Fruit fly (Drosophila melanogaster): ENCODE measurements around the gene TfIIA-S-2.

TfIIA-S-2 gene

DNA sequence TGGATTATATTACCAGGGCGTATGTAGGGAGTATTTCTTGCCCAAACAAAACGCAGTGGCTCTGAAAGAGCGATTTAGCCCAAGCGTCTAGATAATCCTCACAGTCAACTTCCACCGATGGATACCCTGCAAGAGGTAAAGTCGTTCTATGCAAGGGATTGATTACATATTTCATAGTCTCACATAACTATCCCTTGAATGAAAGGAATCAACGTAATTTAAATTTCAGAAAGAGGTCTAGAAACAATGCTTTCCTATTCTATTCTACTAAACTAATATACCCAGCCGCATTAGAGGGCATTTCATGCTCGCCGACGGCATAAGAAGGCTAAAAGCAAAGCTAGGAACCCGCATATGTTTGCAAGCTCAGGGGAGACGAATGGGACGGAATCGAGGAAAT lies 44.6 kb downstream of the TfIIA-S-2 start (continued):
- TF ChIP-seq mam (GFP tag; optimal IDR thresholded peaks at IDR 0.05) (peak; percentile 30), H2.0 (GFP tag; IDR thresholded peaks at IDR 0.05) (no peak), dimm (GFP tag; IDR thresholded peaks at IDR 0.05) (no peak), CG2889 (GFP tag; IDR thresholded peaks at IDR 0.05) (no peak), Mes4 (GFP tag; optimal IDR thresholded peaks at IDR 0.05) (no peak), fd96Cb (tag; optimal IDR thresholded peaks at IDR 0.05) (peak; percentile 16), inv (GFP tag; IDR thresholded peaks at IDR 0.05; ENCODE audit: partially characterized antibody) (no peak), klu (GFP tag; IDR thresholded peaks at IDR 0.05) (no peak), TFAM (GFP tag; optimal IDR thresholded peaks at IDR 0.05) (no peak), fd64A (GFP tag; optimal IDR thresholded peaks at IDR 0.05) (no peak), Eip74EF (GFP tag; optimal IDR thresholded peaks at IDR 0.05) (no peak), odd (GFP tag; optimal IDR thresholded peaks at IDR 0.05) (no peak), CG2120 (GFP tag; optimal IDR thresholded peaks at IDR 0.05) (peak; percentile 67), ATbp (GFP tag; optimal IDR thresholded peaks at IDR 0.05) (no peak), Jarid2 (GFP tag; optimal IDR thresholded peaks at IDR 0.05) (no peak), chn (GFP tag; optimal IDR thresholded peaks at IDR 0.05) (no peak), CG2712 (tag; optimal IDR thresholded peaks at IDR 0.05) (peak; percentile 27), MTF-1 (GFP tag; optimal IDR thresholded peaks at IDR 0.05; ENCODE audit: borderline replicate concordance) (no peak), Chrac-16 (GFP tag; optimal IDR thresholded peaks at IDR 0.05) (no peak), CG11560 (tag; IDR thresholded peaks at IDR 0.05) (no peak), hb (GFP tag; IDR thresholded peaks at IDR 0.05; ENCODE audit: partially characterized antibody) (no peak), amos (GFP tag; IDR thresholded peaks at IDR 0.05; ENCODE audit: partially characterized antibody) (no peak), NC2β (GFP tag; optimal IDR thresholded peaks at IDR 0.05) (no peak), hbn (GFP tag; IDR thresholded peaks at IDR 0.05; ENCODE audit: partially characterized antibody) (no peak), CG8944 (GFP tag; optimal IDR thresholded peaks at IDR 0.05) (no peak), fd102C (GFP tag; optimal IDR thresholded peaks at IDR 0.05) (no peak), CG17385 (GFP tag; optimal IDR thresholded peaks at IDR 0.05) (peak; percentile 19), Hr39 (optimal IDR thresholded peaks at IDR 0.05) (no peak), CG17612 (GFP tag; IDR thresholded peaks at IDR 0.05) (no peak), ems (GFP tag; optimal IDR thresholded peaks at IDR 0.05) (no peak), Camta (GFP tag; optimal IDR thresholded peaks at IDR 0.05) (no peak), peb (GFP tag; IDR thresholded peaks at IDR 0.05) (no peak), CG1603 (tag; optimal IDR thresholded peaks at IDR 0.05) (peak; percentile 24), schlank (tag; optimal IDR thresholded peaks at IDR 0.05) (peak; percentile 23), CG13894 (tag; optimal IDR thresholded peaks at IDR 0.05) (peak; percentile 51), Xrp1 (GFP tag; IDR thresholded peaks at IDR 0.05) (no peak), CG31224 (GFP tag; IDR thresholded peaks at IDR 0.05) (no peak), kni (GFP tag; optimal IDR thresholded peaks at IDR 0.05) (no peak), CG8765 (GFP tag; IDR thresholded peaks at IDR 0.05) (no peak), CG17829 (tag; optimal IDR thresholded peaks at IDR 0.05) (no peak), CG7786 (GFP tag; optimal IDR thresholded peaks at IDR 0.05) (no peak), Lhr (GFP tag; optimal IDR thresholded peaks at IDR 0.05) (no peak), vfl (GFP tag; optimal IDR thresholded peaks at IDR 0.05) (no peak), CG4282 (GFP tag; optimal IDR thresholded peaks at IDR 0.05) (no peak), CG1602 (GFP tag; optimal IDR thresholded peaks at IDR 0.05) (no peak), CG16779 (GFP tag; IDR thresholded peaks at IDR 0.05) (no peak), bowl (GFP tag; IDR thresholded peaks at IDR 0.05) (no peak), gce (GFP tag; IDR thresholded peaks at IDR 0.05) (no peak), CG10321 (GFP tag; IDR thresholded peaks at IDR 0.05) (no peak), sisA (GFP tag; IDR thresholded peaks at IDR 0.05) (peak; percentile 34; the same call in 1 of the 2 replicates), Trl (optimal IDR thresholded peaks at IDR 0.05) (no peak), Trl (GFP tag; optimal IDR thresholded peaks at IDR 0.05) (no peak), CG6791 (GFP tag; IDR thresholded peaks at IDR 0.05; ENCODE audit: partially characterized antibody) (no peak)

Measured in whole organism, embryonic.